Fruit fly (Drosophila melanogaster): ENCODE data around the gene Dad1.

DNA sequence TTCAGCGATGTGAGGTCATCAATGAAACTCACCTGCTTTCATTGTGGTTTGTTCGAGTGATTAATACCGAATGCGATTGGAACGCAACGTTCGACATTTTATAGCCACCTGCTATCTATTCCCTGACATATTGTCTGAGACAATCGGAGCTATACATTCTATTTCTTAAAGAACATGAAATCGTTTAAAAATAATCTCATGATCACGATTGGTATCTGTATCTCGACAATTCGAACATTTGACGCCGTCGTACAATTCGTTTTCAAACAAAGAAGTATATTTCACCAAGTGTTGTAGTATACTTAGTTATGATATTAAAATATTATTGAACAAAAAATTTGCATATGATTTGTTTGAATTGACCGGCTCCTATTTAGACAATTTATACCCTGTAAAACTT lies 10.9 kb upstream of the Dad1 start, which contains the start of gene Peritrophin-15b:
- TF ChIP-seq tj (GFP tag; optimal IDR thresholded peaks at IDR 0.05) (no peak), bab1 (GFP tag; optimal IDR thresholded peaks at IDR 0.05) (no peak), CG7101 (tag; optimal IDR thresholded peaks at IDR 0.05) (no peak), pad (GFP tag; optimal IDR thresholded peaks at IDR 0.05) (no peak), Hr96 (GFP tag; optimal IDR thresholded peaks at IDR 0.05) (no peak), cic (GFP tag; optimal IDR thresholded peaks at IDR 0.05) (no peak), CG11617 (GFP tag; optimal IDR thresholded peaks at IDR 0.05) (no peak), Crg-1 (GFP tag; optimal IDR thresholded peaks at IDR 0.05) (no peak), CG33017 (tag; optimal IDR thresholded peaks at IDR 0.05) (no peak), CG12768 (GFP tag; optimal IDR thresholded peaks at IDR 0.05) (no peak), ovo (GFP tag; optimal IDR thresholded peaks at IDR 0.05) (no peak), toe (GFP tag; optimal IDR thresholded peaks at IDR 0.05) (no peak), kay (GFP tag; ENCODE audit: borderline replicate concordance) (no peak)
